Worm (Caenorhabditis elegans): ENCODE results near the gene K01D12.1.

ce11 chrV:12352881-12353280 lies 24.5 kb upstream of the K01D12.1 start:
- TF ChIP-seq him-1 (tag; optimal IDR thresholded peaks at IDR 0.05) = no peak
- no peak for TF ChIP-seq W03F9.2 (tag; optimal IDR thresholded peaks at IDR 0.05)
